Worm (Caenorhabditis elegans): Measurements from ENCODE around the gene lips-17.

lips-17 gene

DNA sequence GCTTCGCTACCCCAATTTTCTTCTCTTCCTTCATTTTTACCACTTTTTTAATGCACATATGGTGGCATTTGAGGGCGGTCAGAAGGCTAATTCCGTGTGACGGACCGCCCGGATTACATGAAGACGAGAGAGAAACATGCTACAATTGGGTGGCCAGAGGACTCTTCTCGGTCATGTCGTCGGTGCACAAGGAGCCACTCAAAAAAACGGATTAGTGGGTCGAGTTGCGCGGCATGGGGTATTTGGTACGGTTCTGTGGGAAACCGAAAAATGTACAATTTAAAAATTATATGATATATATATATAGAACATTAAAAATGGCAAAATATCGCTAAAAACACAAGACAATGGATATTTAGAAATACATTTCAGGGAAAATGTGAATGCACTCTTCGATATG, 37.2 kb upstream of the lips-17 start:
- TF ChIP-seq pha-4 (tag; optimal IDR thresholded peaks at IDR 0.05) (no peak), pqm-1 (tag; optimal IDR thresholded peaks at IDR 0.05) (no peak), egl-5 (tag; optimal IDR thresholded peaks at IDR 0.05) (no peak), nhr-11 (tag; optimal IDR thresholded peaks at IDR 0.05) (no peak), nfya-1 (tag; optimal IDR thresholded peaks at IDR 0.05; ENCODE audit: insufficient read depth) (no peak), skn-1 (tag; optimal IDR thresholded peaks at IDR 0.05) (no peak)

- TF ChIP-seq ceh-16 (tag; optimal IDR thresholded peaks at IDR 0.05) (no peak), jun-1 (tag; optimal IDR thresholded peaks at IDR 0.05) (no peak), nhr-12 (tag; optimal IDR thresholded peaks at IDR 0.05) (no peak), nhr-77 (tag; optimal IDR thresholded peaks at IDR 0.05) (no peak), nhr-237 (tag; optimal IDR thresholded peaks at IDR 0.05) (no peak)
Measured at ce11 chrII:7574143-7574542, 33.9 kb upstream of the lips-17 start, which contains the start of gene F35D2.2. TSS of gene F35D2.2 (plus strand) at chrII:7574443.

ce11 chrII:7575614-7576013, 32.4 kb upstream of the lips-17 start, which contains the start of gene F35D2.1:
TSS of gene F35D2.1 (plus strand) at chrII:7575914.
- TF ChIP-seq egl-5 (tag; optimal IDR thresholded peaks at IDR 0.05) (no peak), elt-3 (tag; optimal IDR thresholded peaks at IDR 0.05) (no peak), snpc-4 (tag; optimal IDR thresholded peaks at IDR 0.05) (no peak), elt-2 (tag; optimal IDR thresholded peaks at IDR 0.05) (no peak)

ce11 chrII:7577412-7577811, 30.6 kb upstream of the lips-17 start, which contains the start of gene F35D2.6:
TSS of gene F35D2.6 (plus strand) at chrII:7577712.
- TF ChIP-seq snpc-4 (tag; optimal IDR thresholded peaks at IDR 0.05) (no peak), nhr-23 (tag; optimal IDR thresholded peaks at IDR 0.05) (no peak), nhr-12 (tag; optimal IDR thresholded peaks at IDR 0.05) (no peak), lsy-12 (tag; optimal IDR thresholded peaks at IDR 0.05) (no peak), unc-62 (GFP tag; optimal IDR thresholded peaks at IDR 0.05) (no peak), nfya-1 (tag; optimal IDR thresholded peaks at IDR 0.05; ENCODE audit: insufficient read depth) (no peak), fkh-10 (GFP tag; optimal IDR thresholded peaks at IDR 0.05) (no peak), egl-5 (tag; optimal IDR thresholded peaks at IDR 0.05) (no peak), nhr-11 (tag; optimal IDR thresholded peaks at IDR 0.05) (no peak), lin-39 (tag; optimal IDR thresholded peaks at IDR 0.05) (no peak), daf-12 (tag; optimal IDR thresholded peaks at IDR 0.05) (no peak), nhr-28 (tag; optimal IDR thresholded peaks at IDR 0.05) (no peak), ceh-16 (tag; optimal IDR thresholded peaks at IDR 0.05) (no peak), unc-39 (tag; optimal IDR thresholded peaks at IDR 0.05) (no peak), fkh-2 (tag; optimal IDR thresholded peaks at IDR 0.05) (no peak)

- TF ChIP-seq mdl-1 (tag; optimal IDR thresholded peaks at IDR 0.05) (no peak), ceh-9 (tag; optimal IDR thresholded peaks at IDR 0.05) (no peak), daf-12 (tag; optimal IDR thresholded peaks at IDR 0.05) (no peak)
Measured at ce11 chrII:7583555-7583954, 24.5 kb upstream of the lips-17 start, which contains the start of gene mks-3. TSS of gene mks-3 (minus strand) at chrII:7583655.

ce11 chrII:7588295-7588694, 19.8 kb upstream of the lips-17 start:
- TF ChIP-seq lsy-12 (tag; optimal IDR thresholded peaks at IDR 0.05), result no peak
- no peak for TF ChIP-seq skn-1 (tag; optimal IDR thresholded peaks at IDR 0.05)

- TF ChIP-seq lin-39 (tag; optimal IDR thresholded peaks at IDR 0.05), result peak; percentile 28
- peak; percentile 35 for TF ChIP-seq hmg-11 (tag; optimal IDR thresholded peaks at IDR 0.05)
- no peak for TF ChIP-seq ceh-16 (tag; optimal IDR thresholded peaks at IDR 0.05)
- peak; percentile 20 for TF ChIP-seq tbx-2 (tag; optimal IDR thresholded peaks at IDR 0.05)
- TF ChIP-seq skn-1 (tag; optimal IDR thresholded peaks at IDR 0.05), result peak; percentile 50
- no peak for TF ChIP-seq ZK546.5 (tag; optimal IDR thresholded peaks at IDR 0.05)
- TF ChIP-seq eor-1 (tag; optimal IDR thresholded peaks at IDR 0.05), result no peak
- peak; percentile 55 for TF ChIP-seq nfya-1 (tag; optimal IDR thresholded peaks at IDR 0.05; ENCODE audit: insufficient read depth)
- TF ChIP-seq fkh-10 (GFP tag; optimal IDR thresholded peaks at IDR 0.05), result peak; percentile 38
Measured at ce11 chrII:7593227-7593626, 14.8 kb upstream of the lips-17 start.

Measured in whole organism, L3 larva.